Worm (Caenorhabditis elegans): ENCODE results near the gene pcp-5.

pcp-5 gene

DNA sequence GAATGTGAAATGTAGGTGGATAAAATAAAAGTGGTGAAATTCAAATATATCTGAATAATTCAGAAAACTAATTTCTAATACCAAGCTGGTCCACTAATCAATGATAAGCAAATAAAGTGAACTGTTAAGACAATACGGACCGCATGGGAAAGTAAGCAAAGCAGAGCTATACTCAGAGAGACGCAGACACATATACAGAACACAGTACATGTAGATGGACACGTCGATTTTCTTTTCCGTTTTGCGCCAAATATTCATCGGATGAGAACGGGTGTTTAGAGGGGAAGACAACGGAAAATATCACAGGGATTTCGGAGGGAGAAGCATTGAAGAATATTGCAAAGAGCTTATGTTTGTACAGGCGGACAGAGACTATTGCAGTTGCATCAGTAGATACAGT lies 18.6 kb upstream of the pcp-5 start:
- TF ChIP-seq blmp-1 (tag; optimal IDR thresholded peaks at IDR 0.05) (peak; percentile 27), pqm-1 (tag; optimal IDR thresholded peaks at IDR 0.05) (no peak)

DNA sequence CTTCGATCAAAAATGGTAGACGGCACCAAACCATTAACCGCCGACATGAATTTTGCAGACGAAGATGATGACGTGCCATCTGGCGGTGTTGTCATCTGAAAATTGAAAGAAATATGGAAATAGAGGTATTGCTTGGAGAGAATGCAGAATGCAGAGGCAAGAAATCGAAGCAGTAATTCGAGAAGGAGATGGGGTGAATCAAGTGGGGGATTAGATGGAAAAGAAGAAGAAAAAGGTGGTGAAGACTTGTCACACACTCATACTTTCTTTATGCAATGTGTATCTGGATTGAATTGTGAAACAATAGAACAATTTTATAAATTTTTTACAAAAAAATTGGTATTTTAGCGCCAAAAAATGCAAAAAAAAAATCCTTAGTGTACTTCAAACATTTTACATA lies 17.4 kb upstream of the pcp-5 start, which contains the start of gene tag-250:
tag-250 (minus strand) TSS at position 101 of the 400 bp plus-strand sequence.
- TF ChIP-seq elt-3 (tag; optimal IDR thresholded peaks at IDR 0.05) = no peak
- TF ChIP-seq hlh-17 (GFP tag; optimal IDR thresholded peaks at IDR 0.05; ENCODE audit: borderline replicate concordance) = no peak
- no peak for TF ChIP-seq C34B4.2 (tag; optimal IDR thresholded peaks at IDR 0.05)
- no peak for TF ChIP-seq ceh-8 (GFP tag; optimal IDR thresholded peaks at IDR 0.05)
- TF ChIP-seq nhr-12 (tag; optimal IDR thresholded peaks at IDR 0.05) = no peak

DNA sequence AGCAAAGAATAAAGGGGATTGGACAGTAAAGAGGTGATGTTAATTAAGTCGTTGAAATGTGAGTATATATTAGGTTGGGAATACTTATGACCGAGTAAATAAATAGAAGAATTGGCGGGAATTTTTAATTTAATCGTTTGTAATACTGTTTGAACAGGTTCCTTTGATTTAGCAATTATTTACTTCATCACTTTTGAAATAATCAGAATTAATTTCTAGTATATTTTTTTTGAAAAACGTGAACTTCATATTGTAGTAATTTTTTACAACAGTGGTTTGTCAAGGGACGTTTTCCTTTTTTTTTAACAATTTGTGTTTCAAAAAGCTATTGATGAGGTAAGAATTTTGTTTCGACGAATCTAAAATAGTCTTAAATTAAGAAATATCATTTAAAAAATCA lies 14.8 kb upstream of the pcp-5 start, which contains the start of gene C29E4.17:
C29E4.17 (plus strand) TSS at position 301 of the 400 bp plus-strand sequence.
- TF ChIP-seq xbp-1 (tag; optimal IDR thresholded peaks at IDR 0.05) (no peak), fkh-10 (GFP tag; optimal IDR thresholded peaks at IDR 0.05) (no peak), grh-1 (GFP tag; IDR thresholded peaks at IDR 0.05) (no peak), tlp-1 (tag; optimal IDR thresholded peaks at IDR 0.05) (no peak), efl-3 (GFP tag; optimal IDR thresholded peaks at IDR 0.05) (no peak), elt-2 (tag; optimal IDR thresholded peaks at IDR 0.05) (no peak), lin-35 (GFP tag; optimal IDR thresholded peaks at IDR 0.05) (no peak), dpl-1 (GFP tag; optimal IDR thresholded peaks at IDR 0.05) (no peak), ceh-8 (GFP tag; optimal IDR thresholded peaks at IDR 0.05) (no peak)

DNA sequence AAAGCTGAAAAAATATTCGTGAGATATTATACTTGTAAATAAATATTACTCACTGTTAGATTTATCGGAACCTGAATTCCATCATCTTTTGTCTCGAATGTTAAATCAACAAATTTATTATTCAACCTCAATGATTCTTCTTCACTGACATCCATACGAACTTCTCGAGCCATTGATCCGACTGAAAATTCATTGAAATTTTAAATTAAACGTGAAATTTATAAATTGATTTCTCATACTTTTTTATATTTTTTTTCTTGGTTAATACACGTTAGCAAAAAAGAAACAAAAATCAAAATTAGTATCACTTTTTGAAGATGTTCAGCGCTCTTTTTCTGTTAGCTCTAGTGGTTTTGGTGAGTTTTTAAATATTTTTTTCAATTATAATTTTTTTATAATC lies 12.4 kb upstream of the pcp-5 start, which contains the start of gene C29E4.14:
C29E4.14 (plus strand) TSS at position 301 of the 400 bp plus-strand sequence.
- TF ChIP-seq egl-27 (tag; optimal IDR thresholded peaks at IDR 0.05) (no peak), nhr-11 (tag; optimal IDR thresholded peaks at IDR 0.05) (no peak), lin-35 (GFP tag; optimal IDR thresholded peaks at IDR 0.05) (no peak), aly-2 (tag; optimal IDR thresholded peaks at IDR 0.05) (no peak), ama-1 (optimal IDR thresholded peaks at IDR 0.05) (no peak), mab-9 (GFP tag; IDR thresholded peaks at IDR 0.05) (no peak), nhr-84 (tag; optimal IDR thresholded peaks at IDR 0.05) (no peak), hpl-2 (GFP tag; optimal IDR thresholded peaks at IDR 0.05) (no peak), lin-39 (tag; optimal IDR thresholded peaks at IDR 0.05) (no peak), mdl-1 (tag; optimal IDR thresholded peaks at IDR 0.05) (no peak), fkh-4 (tag; optimal IDR thresholded peaks at IDR 0.05; ENCODE audit: borderline replicate concordance) (no peak), hlh-4 (tag; optimal IDR thresholded peaks at IDR 0.05) (no peak), hlh-17 (GFP tag; optimal IDR thresholded peaks at IDR 0.05; ENCODE audit: borderline replicate concordance) (no peak), pqm-1 (tag; optimal IDR thresholded peaks at IDR 0.05) (no peak), blmp-1 (tag; optimal IDR thresholded peaks at IDR 0.05) (no peak), ztf-11 (tag; optimal IDR thresholded peaks at IDR 0.05) (no peak), elt-2 (tag; optimal IDR thresholded peaks at IDR 0.05) (no peak), tbx-2 (tag; optimal IDR thresholded peaks at IDR 0.05) (no peak), zip-4 (GFP tag; optimal IDR thresholded peaks at IDR 0.05) (no peak)

DNA sequence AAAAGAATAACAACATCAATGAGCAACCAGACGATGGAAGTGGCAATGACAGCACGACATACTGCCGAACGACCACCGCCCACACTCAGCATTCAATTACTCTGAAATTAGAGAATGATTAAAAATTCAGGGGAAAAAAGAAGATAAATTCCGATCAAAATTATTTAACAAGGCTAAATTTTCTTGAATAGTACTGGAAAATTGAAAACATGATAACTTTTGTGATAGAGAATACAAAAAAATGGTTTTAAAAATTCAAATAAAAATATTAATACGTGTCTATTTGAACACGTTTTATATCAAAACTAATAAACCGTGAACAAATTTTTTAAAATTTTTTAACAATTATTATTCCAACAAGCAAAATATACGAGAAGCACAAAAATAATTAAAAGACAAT lies 10.3 kb upstream of the pcp-5 start, which contains the start of gene gly-3:
gly-3 (minus strand) TSS at position 101 of the 400 bp plus-strand sequence.
- TF ChIP-seq efl-3 (GFP tag; optimal IDR thresholded peaks at IDR 0.05) = no peak

DNA sequence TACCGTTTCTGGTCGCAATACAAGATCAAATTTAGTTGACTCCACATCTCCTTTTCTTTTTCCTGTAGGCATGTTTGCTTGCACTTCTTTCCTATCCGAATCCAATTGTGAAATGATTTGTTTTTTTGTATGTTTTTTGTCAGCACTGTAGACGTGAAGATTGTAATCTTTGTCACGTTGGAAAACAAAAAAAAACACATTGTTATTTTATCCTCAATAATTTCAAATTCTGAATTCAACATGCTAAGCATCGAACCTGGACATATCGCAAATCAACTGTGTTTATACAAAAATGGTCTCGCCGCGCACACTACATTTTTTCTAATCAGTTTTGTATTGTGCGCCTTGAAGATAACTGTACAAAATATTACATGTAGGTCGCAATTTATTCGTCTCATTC lies 6.1 kb upstream of the pcp-5 start, which contains the start of gene ZK688.12:
ZK688.12 (minus strand) TSS at position 101 of the 400 bp plus-strand sequence.
- TF ChIP-seq C16A3.4 (tag; optimal IDR thresholded peaks at IDR 0.05) (no peak), rnt-1 (tag; optimal IDR thresholded peaks at IDR 0.05) (no peak), pag-3 (tag; optimal IDR thresholded peaks at IDR 0.05; ENCODE audit: borderline replicate concordance, insufficient read depth) (no peak), efl-3 (GFP tag; optimal IDR thresholded peaks at IDR 0.05) (no peak), nhr-76 (tag; optimal IDR thresholded peaks at IDR 0.05) (no peak), nhr-71 (tag; optimal IDR thresholded peaks at IDR 0.05) (no peak)

All from whole organism, L1 larva.